Worm (Caenorhabditis elegans) whole organism, early embryonic: ENCODE measurements around the gene nhr-225.
"Not testable (repeated sequence)": the region's sequence is repeated elsewhere in the genome, so short reads cannot be mapped to it uniquely, and the experiment has no call there.

Source experiments
- B0310.2 ChIP-seq: sonication (generic microtip); optimal IDR thresholded peaks from 2 replicates; lab custom pipeline; 2016; ENCODE audit warnings: mild to moderate bottlenecking, missing genetic modification characterization, missing compliant biosample characterization
- F13C5.2 ChIP-seq: sonication (generic microtip); optimal IDR thresholded peaks from 2 replicates; lab custom pipeline; 2017; ENCODE audit warnings: mild to moderate bottlenecking, missing genetic modification characterization, inconsistent platforms, missing compliant biosample characterization
- aly-1 ChIP-seq: sonication (generic microtip); optimal IDR thresholded peaks from 2 replicates; lab custom pipeline; 2016; ENCODE audit warnings: missing genetic modification characterization, missing compliant biosample characterization
- ama-1 ChIP-seq: fragments of 150-350 bp; optimal IDR thresholded peaks from 2 replicates; lab custom pipeline; 2014
- ceh-13 ChIP-seq: fragments of 200-800 bp; sonication (Bioruptor generic); optimal IDR thresholded peaks from 2 replicates; lab custom pipeline; 2018; ENCODE audit warnings: mild to moderate bottlenecking, missing genetic modification characterization, missing compliant biosample characterization
- ceh-36 ChIP-seq: sonication (generic microtip); optimal IDR thresholded peaks from 2 replicates; lab custom pipeline; 2016; ENCODE audit warnings: missing genetic modification characterization, inconsistent platforms, missing compliant biosample characterization
- ets-7 ChIP-seq: sonication (generic microtip); optimal IDR thresholded peaks from 2 replicates; lab custom pipeline; 2016; ENCODE audit warnings: missing genotype, missing genetic modification characterization, missing compliant biosample characterization
- flt-1 ChIP-seq: fragments of 200-800 bp; sonication (Bioruptor generic); IDR thresholded peaks from 2 replicates; pipeline ENCODE4 v1.3.6; 2022; ENCODE audit warnings: missing genetic modification characterization, missing compliant biosample characterization
- hmbx-1 ChIP-seq: sonication (generic microtip); optimal IDR thresholded peaks from 2 replicates; lab custom pipeline; 2016; ENCODE audit warnings: mild to moderate bottlenecking, missing genetic modification characterization, missing compliant biosample characterization
- hmg-4 ChIP-seq: fragments of 200-800 bp; sonication (Bioruptor generic); optimal IDR thresholded peaks from 2 replicates; lab custom pipeline; 2018; ENCODE audit warnings: mild to moderate bottlenecking, missing genetic modification characterization, missing compliant biosample characterization
- hnd-1 ChIP-seq: sonication (generic microtip); optimal IDR thresholded peaks from 2 replicates; lab custom pipeline; 2016; ENCODE audit warnings: missing genetic modification characterization, missing compliant biosample characterization
- pes-1 ChIP-seq: fragments of 200-800 bp; sonication (Bioruptor generic); IDR thresholded peaks from 2 replicates; pipeline ENCODE4 v1.3.6; 2022; ENCODE audit warnings: missing genetic modification reagents, missing genetic modification characterization, missing compliant biosample characterization
- scrt-1 ChIP-seq: fragments of 200-800 bp; sonication (Bioruptor generic); IDR thresholded peaks from 2 replicates; pipeline ENCODE4 v1.3.6; 2022; ENCODE audit warnings: missing genetic modification characterization, missing compliant biosample characterization
- sea-1 ChIP-seq: fragments of 200-800 bp; sonication (Bioruptor generic); conservative IDR thresholded peaks from 2 replicates; pipeline ENCODE4 v1.3.6; 2022; ENCODE audit warnings: missing genetic modification characterization, missing compliant biosample characterization
- tbx-11 ChIP-seq: fragments of 200-800 bp; sonication (Bioruptor generic); IDR thresholded peaks from 2 replicates; pipeline ENCODE4 v1.3.6; 2022; ENCODE audit warnings: missing genetic modification characterization, missing compliant biosample characterization
- tbx-37 ChIP-seq: fragments of 200-800 bp; sonication (Bioruptor generic); conservative IDR thresholded peaks from 2 replicates; pipeline ENCODE4 v1.3.6; 2022; ENCODE audit warnings: missing genetic modification reagents, missing genetic modification characterization, missing compliant biosample characterization
- tra-4 ChIP-seq: sonication (generic microtip); optimal IDR thresholded peaks from 2 replicates; lab custom pipeline; 2017; ENCODE audit warnings: missing genetic modification characterization, missing compliant biosample characterization

Gene nhr-225

DNA sequence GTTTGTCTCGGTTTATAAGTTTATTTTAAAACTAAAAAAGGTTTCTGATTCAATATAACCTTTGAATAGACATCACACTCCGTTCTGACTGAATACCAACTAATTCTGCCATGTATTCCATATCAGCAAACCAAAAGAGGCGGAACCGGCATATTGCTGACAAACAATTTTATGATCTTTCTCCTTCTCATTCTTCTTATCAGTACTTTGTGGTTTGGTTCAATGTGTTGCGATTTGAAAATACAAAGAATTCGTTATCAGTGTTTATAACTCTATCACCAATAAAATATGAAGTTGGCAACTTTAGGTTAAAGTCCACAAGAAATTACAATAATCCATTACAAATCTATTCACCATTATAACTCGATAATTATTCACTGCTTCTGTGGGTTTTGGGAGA is 34.0 kb upstream of the nhr-225 start:
- TF ChIP-seq ama-1 (no peak), F13C5.2 (tag; lab: Kevin White, UChicago) (no peak), aly-1 (tag; lab: Kevin White, UChicago) (no peak), hmg-4 (GFP tag; lab: Kevin White, UChicago) (no peak), hnd-1 (tag; lab: Kevin White, UChicago) (no peak), flt-1 (GFP tag; lab: Robert Waterston, UW) (no peak), sea-1 (GFP tag; lab: Robert Waterston, UW) (no peak), ceh-13 (GFP tag; lab: Kevin White, UChicago) (no peak), tbx-37 (GFP tag; lab: Robert Waterston, UW) (no peak), hmbx-1 (tag; lab: Kevin White, UChicago) (no peak), tbx-11 (GFP tag; lab: Robert Waterston, UW) (no peak), ceh-36 (tag; lab: Kevin White, UChicago) (no peak), tra-4 (tag; lab: Kevin White, UChicago) (no peak), pes-1 (GFP tag; lab: Robert Waterston, UW) (no peak), scrt-1 (no peak), ets-7 (tag; lab: Kevin White, UChicago) (no peak), B0310.2 (tag; lab: Kevin White, UChicago) (no peak)

DNA sequence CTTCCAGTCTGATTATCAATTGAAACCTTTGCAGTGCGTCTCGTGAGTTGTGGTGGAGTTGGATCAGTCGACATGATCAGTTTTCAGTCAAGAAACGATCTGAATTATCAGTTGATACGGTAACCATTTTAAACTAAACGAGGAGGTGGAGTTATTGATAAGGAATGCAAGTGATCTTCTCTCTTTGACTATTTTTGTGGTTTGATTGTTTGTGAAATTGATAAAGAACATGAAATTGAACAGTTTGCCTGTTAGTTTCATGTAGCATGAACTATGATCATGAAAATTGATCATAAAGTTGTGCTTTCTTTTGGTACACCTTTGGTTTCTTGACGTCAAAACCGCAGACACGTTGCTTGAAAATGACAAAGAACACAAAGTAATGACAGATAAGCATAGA is 32.2 kb upstream of the nhr-225 start, which contains the start of gene pud-1.2:
Gene pud-1.2 (minus strand): TSS at position 101 of the 400 bp plus-strand sequence.
- not testable (repeated sequence) for TF ChIP-seq pes-1 (GFP tag; lab: Robert Waterston, UW); ama-1; F13C5.2 (tag; lab: Kevin White, UChicago)

DNA sequence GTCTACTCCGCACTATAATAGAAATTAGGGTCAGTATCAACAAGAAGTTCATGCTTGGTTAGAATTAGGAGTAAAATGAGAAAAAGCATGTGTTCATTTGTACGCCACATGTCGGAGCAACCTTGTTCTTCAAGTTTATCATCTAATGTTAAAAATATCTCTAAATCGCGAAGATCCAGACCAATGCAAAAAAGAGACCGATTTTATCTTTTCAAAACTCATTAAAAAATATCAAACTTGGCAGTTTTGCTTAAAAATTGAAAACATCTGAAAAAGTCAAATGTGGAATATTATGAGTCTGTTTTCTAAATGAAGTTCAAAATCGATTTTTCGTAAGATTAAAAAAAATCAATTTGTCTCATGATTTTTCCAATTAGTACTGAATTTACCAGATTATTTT is 30.7 kb upstream of the nhr-225 start, which contains the start of gene Y19D10B.6:
Gene Y19D10B.6 (minus strand): TSS at position 101 of the 400 bp plus-strand sequence.
- TF ChIP-seq tbx-37 (GFP tag; lab: Robert Waterston, UW); flt-1 (GFP tag; lab: Robert Waterston, UW); ets-7 (tag; lab: Kevin White, UChicago): not testable (repeated sequence)

DNA sequence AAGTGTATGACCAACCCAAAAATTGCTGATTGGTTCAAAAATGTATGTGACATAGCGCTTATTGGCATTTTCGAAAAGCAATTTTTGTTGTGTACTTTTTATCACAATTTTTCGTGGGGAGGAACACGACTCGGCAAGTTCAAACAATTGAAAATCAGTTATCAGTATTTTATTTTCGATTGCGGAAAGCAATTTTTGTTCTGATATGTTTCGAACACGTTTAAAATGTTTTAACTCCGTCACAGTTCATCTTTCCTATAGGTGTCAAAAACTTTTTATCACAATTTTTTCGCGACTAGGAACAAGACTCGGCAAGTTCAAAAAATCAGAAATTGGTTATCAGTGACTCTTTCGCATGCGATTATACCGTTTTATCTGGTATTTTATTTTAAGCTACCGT is 18.0 kb upstream of the nhr-225 start:
- TF ChIP-seq sea-1 (GFP tag; lab: Robert Waterston, UW) = no peak

DNA sequence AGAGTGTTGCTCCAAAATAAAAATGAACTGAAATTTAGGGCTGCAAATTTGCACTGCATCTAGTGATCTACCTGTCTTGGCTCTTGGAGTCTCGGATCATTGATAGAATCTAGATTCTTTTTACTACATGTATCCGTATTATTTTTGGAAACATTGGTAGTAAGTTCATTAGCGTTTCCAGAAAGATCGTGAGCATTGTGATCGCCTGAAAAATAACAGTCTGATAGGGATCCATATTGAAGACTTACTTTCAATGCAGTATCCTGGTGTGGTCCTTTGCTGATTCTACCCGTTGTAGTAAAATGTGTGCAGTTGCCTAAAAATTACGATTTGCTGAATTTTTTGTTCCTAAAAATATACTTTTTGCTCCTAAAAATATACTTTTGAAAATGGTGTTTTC is 16.1 kb upstream of the nhr-225 start:
- TF ChIP-seq hnd-1 (tag; lab: Kevin White, UChicago) = no peak
- no peak for TF ChIP-seq flt-1 (GFP tag; lab: Robert Waterston, UW)
- TF ChIP-seq sea-1 (GFP tag; lab: Robert Waterston, UW) = no peak
- no peak for TF ChIP-seq F13C5.2 (tag; lab: Kevin White, UChicago)
- no peak for TF ChIP-seq tbx-37 (GFP tag; lab: Robert Waterston, UW)
- no peak for TF ChIP-seq ets-7 (tag; lab: Kevin White, UChicago)
- TF ChIP-seq aly-1 (tag; lab: Kevin White, UChicago) = no peak
- TF ChIP-seq pes-1 (GFP tag; lab: Robert Waterston, UW) = no peak
- TF ChIP-seq hmbx-1 (tag; lab: Kevin White, UChicago) = no peak
- TF ChIP-seq ceh-13 (GFP tag; lab: Kevin White, UChicago) = no peak
- TF ChIP-seq tbx-11 (GFP tag; lab: Robert Waterston, UW) = no peak
- no peak for TF ChIP-seq ama-1
- TF ChIP-seq tra-4 (tag; lab: Kevin White, UChicago) = no peak
- no peak for TF ChIP-seq ceh-36 (tag; lab: Kevin White, UChicago)
- TF ChIP-seq hmg-4 (GFP tag; lab: Kevin White, UChicago) = no peak
- no peak for TF ChIP-seq scrt-1
- TF ChIP-seq B0310.2 (tag; lab: Kevin White, UChicago) = no peak

DNA sequence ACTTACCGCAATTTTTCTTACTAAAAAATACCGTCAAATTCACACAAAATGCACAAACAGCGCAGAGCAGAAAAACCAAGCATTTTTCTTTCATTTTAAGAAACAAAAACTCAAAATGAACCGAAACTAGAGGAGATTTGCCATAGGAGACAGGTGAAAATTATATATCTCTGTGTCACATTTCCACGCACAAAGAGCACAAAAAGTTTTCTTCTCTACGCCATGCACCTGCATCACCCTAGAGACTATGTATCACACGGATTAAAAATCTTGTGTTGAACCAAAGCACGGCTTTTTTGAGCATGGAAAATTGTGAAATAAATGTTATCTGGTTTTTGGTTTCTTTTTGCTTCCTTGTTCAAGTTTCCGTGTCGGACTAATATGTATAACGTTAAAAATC is 13.5 kb upstream of the nhr-225 start, which contains the start of gene irld-15:
Gene irld-15 (minus strand): TSS at position 101 of the 400 bp plus-strand sequence.
- TF ChIP-seq hnd-1 (tag; lab: Kevin White, UChicago) = no peak
- no peak for TF ChIP-seq tbx-11 (GFP tag; lab: Robert Waterston, UW)
- no peak for TF ChIP-seq sea-1 (GFP tag; lab: Robert Waterston, UW)
- TF ChIP-seq hmbx-1 (tag; lab: Kevin White, UChicago) = no peak
- TF ChIP-seq hmg-4 (GFP tag; lab: Kevin White, UChicago) = no peak
- TF ChIP-seq F13C5.2 (tag; lab: Kevin White, UChicago) = no peak

DNA sequence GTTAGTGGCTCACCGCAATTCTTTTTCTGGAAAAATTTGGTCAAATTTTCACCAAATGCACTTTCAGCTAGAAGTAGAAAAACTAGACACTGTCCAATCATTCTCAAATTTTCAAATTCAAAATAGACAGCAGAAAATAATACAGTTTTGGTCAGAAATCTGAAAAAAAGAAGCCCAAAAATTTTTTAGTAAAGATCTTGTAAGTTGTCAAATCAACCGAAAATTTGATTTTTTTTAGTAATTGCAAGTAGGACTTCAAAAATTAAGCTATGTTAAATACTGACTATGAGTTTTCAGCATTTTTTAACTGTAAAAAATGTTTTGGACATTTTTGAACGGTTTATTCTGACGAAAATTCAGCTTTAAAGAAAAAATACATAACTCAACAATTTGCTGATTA is 10.6 kb upstream of the nhr-225 start, which contains the start of gene Y19D10B.8:
Gene Y19D10B.8 (minus strand): TSS at position 101 of the 400 bp plus-strand sequence.
- TF ChIP-seq tbx-11 (GFP tag; lab: Robert Waterston, UW) (no peak), hmg-4 (GFP tag; lab: Kevin White, UChicago) (no peak), aly-1 (tag; lab: Kevin White, UChicago) (no peak), hmbx-1 (tag; lab: Kevin White, UChicago) (no peak), ets-7 (tag; lab: Kevin White, UChicago) (no peak), F13C5.2 (tag; lab: Kevin White, UChicago) (no peak), flt-1 (GFP tag; lab: Robert Waterston, UW) (no peak), scrt-1 (no peak), ceh-36 (tag; lab: Kevin White, UChicago) (no peak), ama-1 (no peak), ceh-13 (GFP tag; lab: Kevin White, UChicago) (no peak), tra-4 (tag; lab: Kevin White, UChicago) (no peak), hnd-1 (tag; lab: Kevin White, UChicago) (no peak), B0310.2 (tag; lab: Kevin White, UChicago) (no peak)

DNA sequence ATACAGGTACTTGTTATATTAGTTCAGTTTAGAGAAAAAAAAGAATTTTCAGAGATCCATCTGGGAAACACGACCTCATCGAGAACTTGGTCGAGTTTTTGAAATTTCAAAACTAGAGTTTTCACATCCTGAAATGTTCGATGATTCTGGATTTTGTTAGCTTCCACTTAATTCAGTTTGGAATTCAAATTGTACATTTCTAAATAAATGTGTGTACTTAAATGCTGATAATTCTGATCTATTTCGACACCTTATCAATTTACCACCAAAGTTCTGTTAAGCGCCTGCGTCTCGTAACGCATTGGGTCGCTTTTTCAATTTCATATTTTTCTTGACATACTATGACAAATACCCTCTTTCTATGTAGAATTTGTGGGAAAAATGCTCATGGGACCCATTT is 4.3 kb upstream of the nhr-225 start, which contains the start of gene nhr-226:
Gene nhr-226 (plus strand): TSS at position 301 of the 400 bp plus-strand sequence.
- TF ChIP-seq hnd-1 (tag; lab: Kevin White, UChicago) (no peak), flt-1 (GFP tag; lab: Robert Waterston, UW) (no peak), ets-7 (tag; lab: Kevin White, UChicago) (no peak), ceh-13 (GFP tag; lab: Kevin White, UChicago) (no peak), tbx-37 (GFP tag; lab: Robert Waterston, UW) (no peak), F13C5.2 (tag; lab: Kevin White, UChicago) (no peak), ceh-36 (tag; lab: Kevin White, UChicago) (no peak), tra-4 (tag; lab: Kevin White, UChicago) (no peak), scrt-1 (no peak), hmbx-1 (tag; lab: Kevin White, UChicago) (no peak), sea-1 (GFP tag; lab: Robert Waterston, UW) (no peak), pes-1 (GFP tag; lab: Robert Waterston, UW) (no peak)
